Worm (Caenorhabditis elegans): ENCODE data around the gene rfs-1.

DNA sequence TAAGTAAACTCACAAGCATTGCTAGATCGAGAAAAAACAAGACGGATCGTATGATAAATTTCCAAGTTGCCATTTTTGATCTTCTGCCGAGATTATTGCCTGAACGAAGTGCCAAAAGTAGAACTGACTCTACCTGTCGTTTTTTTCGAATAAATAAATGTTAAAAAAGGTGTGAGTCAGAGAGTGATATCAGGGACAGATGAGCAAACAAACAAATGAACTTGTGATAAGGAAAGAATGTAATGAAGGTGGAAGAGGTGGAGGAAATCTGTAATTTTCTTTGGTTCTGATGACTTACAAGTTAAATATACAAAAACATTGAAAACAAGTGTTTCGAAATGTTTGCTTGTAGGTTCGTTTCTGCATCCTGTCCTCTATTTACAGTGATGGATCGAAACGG, 13.0 kb downstream of the rfs-1 start, which contains the start of gene tsp-1:
- no peak for TF ChIP-seq hmg-4 (GFP tag; optimal IDR thresholded peaks at IDR 0.05)
- no peak for TF ChIP-seq ceh-13 (GFP tag; optimal IDR thresholded peaks at IDR 0.05)
- no peak for TF ChIP-seq tbx-11 (GFP tag; IDR thresholded peaks at IDR 0.05)
